Worm (Caenorhabditis elegans): ENCODE measurements around the gene dnj-22.

- TF ChIP-seq lin-11 (tag; optimal IDR thresholded peaks at IDR 0.05) (no peak), hlh-30 (tag; optimal IDR thresholded peaks at IDR 0.05; ENCODE audit: insufficient read depth) (no peak), unc-55 (GFP tag; optimal IDR thresholded peaks at IDR 0.05) (no peak), eyg-1 (tag; optimal IDR thresholded peaks at IDR 0.05) (no peak), odd-2 (tag; optimal IDR thresholded peaks at IDR 0.05) (no peak)
Observed at ce11 chrV:8494260-8494939, 32.5 kb upstream of the dnj-22 start, which contains the start of gene pxn-1.
